Worm (Caenorhabditis elegans) whole organism, L3 larva: ENCODE measurements around the gene mrp-5.
A peak's percentile ranks its signal among the peaks of the same experiment; 100 is the strongest.

Experiments used
- R02D3.7 ChIP-seq: fragments of 150-350 bp; optimal IDR thresholded peaks from 2 replicates; lab custom pipeline; 2014; ENCODE audit warnings: missing biosample characterization, missing genetic modification characterization
- ZK546.5 ChIP-seq: sonication (generic microtip); optimal IDR thresholded peaks from 2 replicates; lab custom pipeline; 2017; ENCODE audit warnings: missing biosample characterization, missing genetic modification characterization
- aly-2 ChIP-seq: fragments of 150-350 bp; optimal IDR thresholded peaks from 2 replicates; lab custom pipeline; 2014; ENCODE audit warnings: missing biosample characterization, missing genetic modification characterization
- ama-1 ChIP-seq: fragments of 150-350 bp; optimal IDR thresholded peaks from 2 replicates; lab custom pipeline; 2018
- ceh-16 ChIP-seq: sonication (generic microtip); optimal IDR thresholded peaks from 2 replicates; lab custom pipeline; 2017; ENCODE audit warnings: missing biosample characterization, missing genetic modification characterization
- ceh-28 ChIP-seq: fragments of 150-350 bp; optimal IDR thresholded peaks from 2 replicates; lab custom pipeline; 2014; ENCODE audit warnings: missing biosample characterization, missing genetic modification reagents, missing genetic modification characterization
- ceh-82 ChIP-seq: fragments of 150-350 bp; optimal IDR thresholded peaks from 2 replicates; lab custom pipeline; 2014; ENCODE audit warnings: missing biosample characterization, missing genetic modification characterization
- daf-12 ChIP-seq: fragments of 150-350 bp; optimal IDR thresholded peaks from 2 replicates; lab custom pipeline; 2014; ENCODE audit warnings: missing biosample characterization, missing genetic modification reagents, missing genetic modification characterization
- egl-27 ChIP-seq: sonication (generic microtip); optimal IDR thresholded peaks from 4 replicates; lab custom pipeline; 2017; ENCODE audit warnings: missing biosample characterization, missing genetic modification reagents, missing genetic modification characterization
- egl-5 ChIP-seq: fragments of 150-350 bp; optimal IDR thresholded peaks from 2 replicates; lab custom pipeline; 2017; ENCODE audit warnings: missing biosample characterization, missing genetic modification reagents, missing genetic modification characterization, inconsistent platforms
- elt-2 ChIP-seq: sonication (generic microtip); optimal IDR thresholded peaks from 2 replicates; lab custom pipeline; 2016; ENCODE audit warnings: missing genetic modification reagents, mild to moderate bottlenecking, missing genetic modification characterization, missing compliant biosample characterization
- elt-3 ChIP-seq, 3 experiments: fragments of 150-350 bp in 1 of 3; sonication (generic microtip) in 2 of 3; optimal IDR thresholded peaks; 2 replicates in 2 of 3; 4 replicates in 1 of 3; lab custom pipeline; 2014 to 2017; ENCODE audit warnings: missing biosample characterization in 3 of 3, missing genetic modification characterization in 3 of 3
- eor-1 ChIP-seq, 2 experiments: fragments of 150-350 bp; optimal IDR thresholded peaks; 2 replicates each; lab custom pipeline; 2014 to 2018; ENCODE audit warnings: missing biosample characterization in 2 of 2, missing genetic modification characterization in 2 of 2
- fkh-10 ChIP-seq: sonication (generic microtip); optimal IDR thresholded peaks from 2 replicates; lab custom pipeline; 2017; ENCODE audit warnings: missing biosample characterization, missing genetic modification reagents, missing genetic modification characterization
- fkh-2 ChIP-seq: fragments of 150-350 bp; optimal IDR thresholded peaks from 2 replicates; lab custom pipeline; 2014; ENCODE audit warnings: missing biosample characterization, missing genetic modification reagents, missing genetic modification characterization
- fos-1 ChIP-seq: fragments of 150-350 bp; optimal IDR thresholded peaks from 2 replicates; lab custom pipeline; 2014; ENCODE audit warnings: missing biosample characterization, missing genetic modification characterization
- hmg-11 ChIP-seq: sonication (generic microtip); optimal IDR thresholded peaks from 2 replicates; lab custom pipeline; 2016; ENCODE audit warnings: missing genetic modification characterization, missing compliant biosample characterization
- jun-1 ChIP-seq: fragments of 150-350 bp; optimal IDR thresholded peaks from 2 replicates; lab custom pipeline; 2014; ENCODE audit warnings: missing biosample characterization, missing genetic modification reagents, missing genetic modification characterization
- lin-15B ChIP-seq: fragments of 150-350 bp; optimal IDR thresholded peaks from 2 replicates; lab custom pipeline; 2014; ENCODE audit warnings: missing biosample characterization, missing genetic modification characterization
- lin-39 ChIP-seq: fragments of 150-350 bp; optimal IDR thresholded peaks from 2 replicates; lab custom pipeline; 2018; ENCODE audit warnings: missing biosample characterization, missing genetic modification reagents, missing genetic modification characterization
- lsy-12 ChIP-seq: sonication (generic microtip); optimal IDR thresholded peaks from 2 replicates; lab custom pipeline; 2016; ENCODE audit warnings: mild to moderate bottlenecking, missing genetic modification characterization, missing compliant biosample characterization
- mdl-1 ChIP-seq: fragments of 150-350 bp; optimal IDR thresholded peaks from 2 replicates; lab custom pipeline; 2014; ENCODE audit warnings: missing biosample characterization, missing genetic modification characterization
- nfya-1 ChIP-seq: sonication (generic microtip); optimal IDR thresholded peaks from 2 replicates; lab custom pipeline; 2017; ENCODE audit warnings: missing genetic modification characterization, mild to moderate bottlenecking, missing compliant biosample characterization, antibody characterized with exemption, moderate library complexity; ENCODE audit not compliant: insufficient read depth
- nhr-11 ChIP-seq: fragments of 150-350 bp; optimal IDR thresholded peaks from 2 replicates; lab custom pipeline; 2014; ENCODE audit warnings: missing biosample characterization, missing genetic modification characterization
- nhr-12 ChIP-seq: fragments of 150-350 bp; optimal IDR thresholded peaks from 2 replicates; lab custom pipeline; 2014; ENCODE audit warnings: missing biosample characterization, missing genetic modification characterization
- nhr-23 ChIP-seq: fragments of 150-350 bp; optimal IDR thresholded peaks from 2 replicates; lab custom pipeline; 2014; ENCODE audit warnings: missing biosample characterization, missing genetic modification reagents, missing genetic modification characterization
- nhr-237 ChIP-seq: fragments of 150-350 bp; optimal IDR thresholded peaks from 2 replicates; lab custom pipeline; 2014; ENCODE audit warnings: missing biosample characterization, missing genetic modification characterization
- nhr-25 ChIP-seq: sonication (generic microtip); optimal IDR thresholded peaks from 2 replicates; lab custom pipeline; 2017; ENCODE audit warnings: missing biosample characterization, missing genetic modification characterization
- nhr-28 ChIP-seq: fragments of 150-350 bp; optimal IDR thresholded peaks from 2 replicates; lab custom pipeline; 2014; ENCODE audit warnings: missing biosample characterization, missing genetic modification characterization
- nhr-43 ChIP-seq: sonication (generic microtip); optimal IDR thresholded peaks from 2 replicates; lab custom pipeline; 2016; ENCODE audit warnings: mild to moderate bottlenecking, missing genetic modification characterization, missing compliant biosample characterization; ENCODE audit not compliant: poor library complexity, severe bottlenecking
- nhr-67 ChIP-seq: fragments of 150-350 bp; optimal IDR thresholded peaks from 2 replicates; lab custom pipeline; 2014; ENCODE audit warnings: missing biosample characterization, missing genetic modification characterization
- pha-4 ChIP-seq: fragments of 150-350 bp; optimal IDR thresholded peaks from 2 replicates; lab custom pipeline; 2014; ENCODE audit warnings: missing biosample characterization, missing genetic modification reagents, missing genetic modification characterization
- pqm-1 ChIP-seq: fragments of 150-350 bp; optimal IDR thresholded peaks from 2 replicates; lab custom pipeline; 2017; ENCODE audit warnings: missing biosample characterization, missing genetic modification characterization, inconsistent platforms
- sea-2 ChIP-seq: fragments of 150-350 bp; sonication (generic microtip); optimal IDR thresholded peaks from 4 replicates; lab custom pipeline; 2014; ENCODE audit warnings: missing biosample characterization, missing genetic modification reagents, missing genetic modification characterization
- skn-1 ChIP-seq: fragments of 150-350 bp; optimal IDR thresholded peaks from 2 replicates; lab custom pipeline; 2014; ENCODE audit warnings: missing biosample characterization, missing genetic modification characterization
- snpc-4 ChIP-seq: fragments of 150-350 bp; optimal IDR thresholded peaks from 2 replicates; lab custom pipeline; 2014; ENCODE audit warnings: missing biosample characterization, missing genetic modification characterization
- tbx-2 ChIP-seq: sonication (generic microtip); optimal IDR thresholded peaks from 2 replicates; lab custom pipeline; 2016; ENCODE audit warnings: mild to moderate bottlenecking, missing genetic modification characterization, missing compliant biosample characterization
- unc-62 ChIP-seq: fragments of 150-350 bp; sonication (generic microtip); optimal IDR thresholded peaks from 4 replicates; lab custom pipeline; 2014; ENCODE audit warnings: missing biosample characterization, missing genetic modification reagents, missing genetic modification characterization

The mrp-5 gene

DNA sequence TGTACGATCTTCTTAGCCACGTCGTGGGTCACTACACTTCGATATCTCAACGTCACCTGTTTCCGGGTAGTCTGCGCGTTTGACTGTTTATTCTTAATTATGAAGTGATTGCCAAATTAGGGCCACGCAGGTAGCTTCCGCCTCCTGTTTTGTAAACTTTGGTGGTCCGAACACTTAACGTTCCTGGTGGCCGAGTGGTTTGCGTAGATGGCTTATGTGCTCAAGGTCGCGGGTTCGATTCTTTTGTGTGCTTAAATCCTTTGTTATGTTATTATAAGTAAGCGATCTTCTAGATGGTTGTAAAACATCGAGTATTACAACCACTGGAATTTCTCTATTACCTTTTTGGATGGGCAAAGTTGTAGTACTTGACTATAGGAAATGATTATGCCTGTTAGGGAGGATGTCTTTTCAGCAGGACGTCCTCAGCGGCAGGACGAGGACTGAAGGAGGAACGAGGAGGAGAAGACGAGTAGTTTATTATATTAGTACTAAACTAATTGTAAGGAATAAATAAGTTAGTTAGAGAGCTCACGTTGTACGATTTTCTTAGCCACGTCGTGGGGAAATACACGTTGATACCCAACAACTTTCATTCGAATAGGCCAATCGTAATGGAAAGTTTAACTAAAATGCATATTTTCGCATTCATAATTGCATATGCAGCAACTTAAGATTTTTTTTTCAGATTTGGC, 30.9 kb upstream of the mrp-5 start:
- TF ChIP-seq nhr-28 (tag; lab: Kevin White, UChicago) (no peak), aly-2 (tag; lab: Kevin White, UChicago) (no peak), nhr-11 (tag; lab: Kevin White, UChicago) (no peak), ceh-16 (no peak), elt-3 (tag; optimal IDR thresholded peaks at IDR 0.05; lab: Kevin White, UChicago) (no peak), eor-1 (tag; optimal IDR thresholded peaks at IDR 0.05; lab: Kevin White, UChicago) (no peak), sea-2 (no peak), ZK546.5 (tag; lab: Kevin White, UChicago) (no peak), unc-62 (no peak), pha-4 (tag; lab: Kevin White, UChicago) (no peak), nhr-237 (tag; lab: Kevin White, UChicago) (no peak)

- TF ChIP-seq mdl-1 (tag; lab: Kevin White, UChicago) (peak; percentile 9), ceh-82 (tag; lab: Kevin White, UChicago) (no peak), pqm-1 (no peak), hmg-11 (tag; lab: Kevin White, UChicago) (peak; percentile 64), nhr-43 (tag; lab: Kevin White, UChicago) (peak; percentile 41), lsy-12 (tag; lab: Kevin White, UChicago) (no peak), fos-1 (tag; lab: Kevin White, UChicago) (peak; percentile 95), nhr-25 (tag; lab: Kevin White, UChicago) (peak; percentile 58), ceh-16 (no peak), nhr-23 (tag; lab: Kevin White, UChicago) (peak; percentile 76), nhr-12 (tag; lab: Kevin White, UChicago) (no peak), ceh-28 (tag; lab: Kevin White, UChicago) (peak; percentile 76), pha-4 (tag; lab: Kevin White, UChicago) (peak; percentile 55), ama-1 (lab: Kevin White, UChicago) (peak; percentile 12), skn-1 (tag; lab: Kevin White, UChicago) (peak; percentile 49), lin-15B (tag; lab: Kevin White, UChicago) (peak; percentile 20), jun-1 (tag; lab: Kevin White, UChicago) (peak; percentile 74), egl-27 (tag; lab: Kevin White, UChicago) (no peak), fkh-10 (GFP tag; lab: Kevin White, UChicago) (no peak), tbx-2 (tag; lab: Kevin White, UChicago) (no peak), egl-5 (tag; lab: Kevin White, UChicago) (peak; percentile 79), nfya-1 (tag; lab: Kevin White, UChicago) (peak; percentile 64), elt-2 (tag; lab: Kevin White, UChicago) (peak; percentile 24), nhr-237 (tag; lab: Kevin White, UChicago) (no peak), unc-62 (no peak), snpc-4 (tag; lab: Kevin White, UChicago) (peak; percentile 42), fkh-2 (tag; lab: Kevin White, UChicago) (no peak), lin-39 (tag; lab: Kevin White, UChicago) (peak; percentile 46)
- TF ChIP-seq, all 47 proteins: peak for 17
Observed at ce11 chrX:14975467-14976167, 29.5 kb upstream of the mrp-5 start, which contains the start of gene F20D1.3. Gene F20D1.3 (plus strand): TSS chrX:14976117.

DNA sequence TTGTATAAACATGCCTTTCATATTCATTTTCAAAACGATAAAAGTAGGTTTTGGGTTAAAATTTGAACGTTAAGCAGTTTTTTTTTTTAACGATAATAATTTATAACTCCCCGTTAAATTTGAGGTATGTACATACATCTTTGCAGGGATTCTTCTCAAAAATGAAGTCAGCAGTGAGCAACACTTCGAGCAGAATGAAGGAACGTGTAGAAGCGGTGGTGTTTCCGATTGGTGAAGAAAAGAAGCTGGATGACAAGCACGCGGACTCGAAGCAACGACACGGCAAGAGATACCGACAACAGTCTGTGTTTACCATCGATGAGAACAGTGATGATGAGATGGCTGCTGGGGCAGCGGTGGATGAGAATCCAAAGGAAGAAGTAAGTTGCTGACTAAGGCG, 27.0 kb upstream of the mrp-5 start:
- TF ChIP-seq nhr-12 (tag; lab: Kevin White, UChicago), result no peak
- TF ChIP-seq daf-12 (tag; lab: Kevin White, UChicago), result no peak
- TF ChIP-seq fkh-2 (tag; lab: Kevin White, UChicago), result no peak
- no peak for TF ChIP-seq R02D3.7
- TF ChIP-seq aly-2 (tag; lab: Kevin White, UChicago), result no peak
- TF ChIP-seq nhr-67 (tag; lab: Kevin White, UChicago), result no peak
- TF ChIP-seq sea-2, result no peak
- TF ChIP-seq nhr-23 (tag; lab: Kevin White, UChicago), result no peak
- TF ChIP-seq nhr-28 (tag; lab: Kevin White, UChicago), result no peak
- TF ChIP-seq tbx-2 (tag; lab: Kevin White, UChicago), result no peak
